Worm (Caenorhabditis elegans): ENCODE measurements around the gene ZC8.6.

Gene ZC8.6

ce11 chrX:4947749-4948148, 49.6 kb downstream of the ZC8.6 start, which contains the start of gene tyra-3:
TSS of gene tyra-3 (plus strand) at chrX:4948049.
- TF ChIP-seq madf-8 (GFP tag; conservative IDR thresholded peaks at IDR 0.05) (no peak), lsy-27 (tag; optimal IDR thresholded peaks at IDR 0.05; ENCODE audit: borderline replicate concordance, insufficient read depth) (no peak), efl-1 (GFP tag; optimal IDR thresholded peaks at IDR 0.05) (no peak)

DNA sequence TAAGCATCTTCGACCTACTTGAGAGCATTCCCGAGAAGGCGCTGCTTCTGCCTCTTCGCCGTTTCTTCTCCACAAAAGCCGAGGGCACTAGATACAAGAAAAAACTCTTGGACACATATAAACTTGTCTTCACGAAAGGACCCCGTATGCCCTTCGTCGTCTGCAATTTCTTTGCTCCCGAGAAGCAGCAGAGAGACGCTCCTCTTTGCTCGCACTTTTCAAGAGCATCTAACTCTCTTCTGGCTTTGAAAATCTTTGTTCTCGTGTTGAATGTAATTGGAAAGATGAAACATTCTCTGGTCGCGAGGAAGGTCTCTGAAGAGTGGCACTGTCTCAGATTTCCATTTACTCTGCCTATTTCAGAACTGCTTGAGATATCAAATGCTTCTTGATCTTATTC, 58.4 kb downstream of the ZC8.6 start:
- TF ChIP-seq rpc-1 (optimal IDR thresholded peaks at IDR 0.05) (no peak), rpc-1 (tag; optimal IDR thresholded peaks at IDR 0.05) (no peak), ceh-27 (GFP tag; optimal IDR thresholded peaks at IDR 0.05) (peak; percentile 47), efl-1 (GFP tag; optimal IDR thresholded peaks at IDR 0.05) (no peak)

DNA sequence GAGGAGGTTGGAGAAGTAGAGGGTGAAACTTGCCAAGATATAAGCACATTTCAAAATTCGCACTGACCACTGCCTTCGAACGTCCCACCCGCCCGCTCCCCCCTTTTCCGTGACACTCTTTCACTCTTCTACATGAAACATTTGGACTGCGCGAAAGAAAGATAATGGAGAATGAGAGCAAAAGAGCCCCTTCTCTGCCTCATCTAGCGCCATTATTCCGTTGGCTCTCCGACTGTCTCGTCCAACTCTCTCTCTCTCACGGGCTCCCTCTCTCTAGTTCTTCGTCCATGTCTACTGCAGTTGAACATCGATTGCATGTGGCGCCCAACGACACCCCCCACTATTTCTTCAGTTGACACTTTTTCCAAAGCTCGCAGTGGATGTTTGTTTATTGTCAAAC, 64.4 kb downstream of the ZC8.6 start:
- TF ChIP-seq F37B4.10 (GFP tag; IDR thresholded peaks at IDR 0.05) (0 out of 2 replicates have a peak, but pooled peaks have one; percentile 32), ztf-25 (GFP tag; IDR thresholded peaks at IDR 0.05) (no peak), unc-130 (GFP tag; optimal IDR thresholded peaks at IDR 0.05) (no peak), F52B5.7 (tag; optimal IDR thresholded peaks at IDR 0.05) (no peak), hmg-1.2 (GFP tag; IDR thresholded peaks at IDR 0.05) (no peak)

DNA sequence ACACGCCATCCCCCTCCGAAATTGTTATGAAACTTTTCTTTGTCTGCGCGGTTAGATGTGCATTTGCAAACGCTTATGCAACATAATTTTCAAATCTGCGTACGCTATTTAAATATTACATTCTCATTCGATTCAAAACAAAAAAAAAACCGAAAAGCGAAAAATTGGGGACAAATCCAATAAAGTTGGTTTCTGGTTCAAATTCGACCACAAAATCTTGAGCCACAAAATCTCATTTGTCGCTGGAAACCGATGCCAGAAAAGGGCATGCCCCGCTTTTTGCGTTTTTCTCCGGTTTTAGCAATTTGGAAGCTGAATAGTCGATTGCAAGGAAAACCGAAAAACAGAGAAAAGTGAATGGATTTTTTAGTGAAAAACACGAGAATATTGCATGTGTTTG, 65.4 kb downstream of the ZC8.6 start:
- TF ChIP-seq sdz-38 (tag; optimal IDR thresholded peaks at IDR 0.05) (no peak), egl-44 (GFP tag; IDR thresholded peaks at IDR 0.05) (no peak), chd-7 (tag; optimal IDR thresholded peaks at IDR 0.05) (no peak), ceh-58 (GFP tag; IDR thresholded peaks at IDR 0.05) (no peak), madf-10 (tag; optimal IDR thresholded peaks at IDR 0.05) (no peak), tbp1 (GFP tag; optimal IDR thresholded peaks at IDR 0.05) (no peak), B0261.1 (tag; optimal IDR thresholded peaks at IDR 0.05) (no peak), let-607 (tag; optimal IDR thresholded peaks at IDR 0.05) (no peak), dox-1 (GFP tag; IDR thresholded peaks at IDR 0.05) (no peak), zim-3 (tag; optimal IDR thresholded peaks at IDR 0.05) (no peak), Y79H2A.3 (GFP tag; conservative IDR thresholded peaks at IDR 0.05) (no peak)

DNA sequence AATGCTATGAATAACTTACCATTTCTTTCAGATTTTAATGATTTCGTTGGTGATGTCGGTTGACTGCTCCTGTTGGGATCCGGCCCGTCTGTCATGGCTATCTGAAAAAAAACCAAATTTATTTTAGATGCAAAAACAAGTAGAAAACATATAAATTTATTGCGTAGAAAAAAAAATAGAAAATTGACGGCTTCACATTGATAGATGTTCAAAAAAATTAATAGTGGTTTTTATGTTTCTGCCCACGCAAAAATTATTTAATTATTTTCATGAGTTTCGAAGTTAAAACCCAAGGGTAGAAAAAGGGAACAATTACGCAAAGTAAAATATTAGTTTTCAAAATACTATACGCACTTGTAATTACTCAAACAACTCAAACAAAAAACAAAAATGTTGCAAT, 67.7 kb downstream of the ZC8.6 start, which contains the start of gene mct-4:
mct-4 (minus strand) TSS at position 101 of the 400 bp plus-strand sequence.
- TF ChIP-seq aptf-2 (GFP tag; conservative IDR thresholded peaks at IDR 0.05) (no peak), attf-6 (GFP tag; IDR thresholded peaks at IDR 0.05) (no peak), ceh-79 (tag; optimal IDR thresholded peaks at IDR 0.05) (no peak)

DNA sequence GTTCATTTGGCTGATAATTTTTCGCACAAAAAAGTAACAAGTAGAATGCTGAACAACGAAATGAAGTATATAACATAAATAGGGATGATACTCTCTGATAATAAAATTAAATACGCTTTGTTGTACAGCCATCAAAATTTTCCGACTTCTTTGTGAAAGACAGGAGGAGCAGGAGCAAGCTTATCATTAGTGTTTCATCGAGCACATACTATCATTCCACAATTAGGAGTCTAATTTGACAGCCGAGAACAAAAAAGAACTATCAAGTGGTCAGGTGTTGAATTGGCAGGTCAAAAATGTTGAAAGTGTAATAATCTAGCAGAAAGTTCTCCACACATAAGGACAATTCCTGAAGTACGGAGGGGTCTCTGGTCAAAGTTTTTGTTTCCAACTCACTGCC, 69.3 kb downstream of the ZC8.6 start:
- no peak for TF ChIP-seq F49E8.2 (tag; optimal IDR thresholded peaks at IDR 0.05; ENCODE audit: insufficient read depth)
- TF ChIP-seq F33H1.4 (GFP tag; IDR thresholded peaks at IDR 0.05): no peak
- no peak for TF ChIP-seq ceh-100 (GFP tag; IDR thresholded peaks at IDR 0.05)
- peak; percentile 88 for TF ChIP-seq nhr-80 (tag; optimal IDR thresholded peaks at IDR 0.05)
- no peak for TF ChIP-seq T26A5.8 (tag; optimal IDR thresholded peaks at IDR 0.05)
- no peak for TF ChIP-seq ceh-91 (GFP tag; IDR thresholded peaks at IDR 0.05)
- peak in 1 of 2 experiments; percentile 4 for TF ChIP-seq let-607 (tag; optimal IDR thresholded peaks at IDR 0.05)
- TF ChIP-seq die-1 (tag; optimal IDR thresholded peaks at IDR 0.05): no peak

Data from whole organism, young adult.